Worm (Caenorhabditis elegans): Measurements from ENCODE around the gene ttr-11.
"Not testable (repeated sequence)": the region's sequence is repeated elsewhere in the genome, so short reads cannot be mapped to it uniquely, and the experiment has no call there.

ce11 chrV:20564054-20564453 lies 39.1 kb upstream of the ttr-11 start, which contains the start of gene F26F2.13:
- not testable (repeated sequence) for TF ChIP-seq dox-1 (GFP tag; IDR thresholded peaks at IDR 0.05); him-1 (tag; optimal IDR thresholded peaks at IDR 0.05); snpc-1.1 (tag; optimal IDR thresholded peaks at IDR 0.05; ENCODE audit: insufficient read depth); unc-62 (GFP tag; optimal IDR thresholded peaks at IDR 0.05); ets-4 (GFP tag; optimal IDR thresholded peaks at IDR 0.05); nhr-80 (tag; optimal IDR thresholded peaks at IDR 0.05); attf-6 (GFP tag; IDR thresholded peaks at IDR 0.05); lin-35 (GFP tag; optimal IDR thresholded peaks at IDR 0.05); F49E8.2 (tag; optimal IDR thresholded peaks at IDR 0.05; ENCODE audit: insufficient read depth); nfya-1 (tag; optimal IDR thresholded peaks at IDR 0.05; ENCODE audit: borderline replicate concordance, insufficient read depth)

All from whole organism, young adult.